Worm (Caenorhabditis elegans) whole organism, L2 larva: ENCODE results near the gene cgr-1.

ENCODE experiments used
- C34F6.9 ChIP-seq: fragments of 150-350 bp; optimal IDR thresholded peaks from 2 replicates; lab custom pipeline; 2014; ENCODE audit warnings: missing biosample characterization, missing genetic modification characterization
- ceh-16 ChIP-seq: fragments of 150-350 bp; optimal IDR thresholded peaks from 2 replicates; lab custom pipeline; 2014; ENCODE audit warnings: missing biosample characterization, missing genetic modification characterization
- fos-1 ChIP-seq: fragments of 150-350 bp; optimal IDR thresholded peaks from 2 replicates; lab custom pipeline; 2014; ENCODE audit warnings: missing biosample characterization, missing genetic modification characterization
- lin-39 ChIP-seq: fragments of 150-350 bp; optimal IDR thresholded peaks from 2 replicates; lab custom pipeline; 2014; ENCODE audit warnings: missing biosample characterization, missing genetic modification reagents, missing genetic modification characterization
- mbf-1 ChIP-seq: sonication (generic microtip); optimal IDR thresholded peaks from 2 replicates; lab custom pipeline; 2017; ENCODE audit warnings: missing biosample characterization, missing genetic modification characterization
- nhr-21 ChIP-seq: fragments of 150-350 bp; optimal IDR thresholded peaks from 2 replicates; lab custom pipeline; 2014; ENCODE audit warnings: missing biosample characterization, missing genetic modification characterization
- nhr-77 ChIP-seq: fragments of 150-350 bp; optimal IDR thresholded peaks from 2 replicates; lab custom pipeline; 2014; ENCODE audit warnings: missing biosample characterization, missing genetic modification characterization
- sma-3 ChIP-seq: sonication (generic microtip); optimal IDR thresholded peaks from 2 replicates; lab custom pipeline; 2016; ENCODE audit warnings: missing genetic modification reagents, missing genetic modification characterization, missing compliant biosample characterization
- sma-9 ChIP-seq, 2 experiments: fragments of 150-350 bp in 1 of 2; sonication (generic microtip) in 1 of 2; optimal IDR thresholded peaks; 2 replicates each; lab custom pipeline; 2014 to 2016; ENCODE audit warnings: missing genetic modification characterization in 2 of 2, mild to moderate bottlenecking in 1 of 2, missing biosample characterization in 1 of 2, missing compliant biosample characterization in 1 of 2, missing genetic modification reagents in 1 of 2, moderate library complexity in 1 of 2
- ztf-11 ChIP-seq: sonication (generic microtip); optimal IDR thresholded peaks from 2 replicates; lab custom pipeline; 2017; ENCODE audit warnings: missing biosample characterization, missing genetic modification characterization
- ztf-4 ChIP-seq: fragments of 150-350 bp; optimal IDR thresholded peaks from 2 replicates; lab custom pipeline; 2014; ENCODE audit warnings: missing biosample characterization, missing genetic modification characterization

cgr-1 gene

ce11 chrX:3552948-3553347 lies 47.3 kb downstream of the cgr-1 start:
- TF ChIP-seq fos-1 (peak; percentile 39), nhr-21 (no peak)

- TF ChIP-seq mbf-1 (tag; lab: Kevin White, UChicago), result no peak
- TF ChIP-seq fos-1, result peak; percentile 17
- TF ChIP-seq ztf-11 (tag; lab: Kevin White, UChicago), result no peak
- no peak for TF ChIP-seq sma-3 (GFP tag; lab: Kevin White, UChicago)
- no peak for TF ChIP-seq C34F6.9 (tag; lab: Kevin White, UChicago)
- no peak for TF ChIP-seq nhr-77 (tag; lab: Kevin White, UChicago)
- no peak for TF ChIP-seq ceh-16 (tag; lab: Kevin White, UChicago)
- peak; percentile 22 for TF ChIP-seq sma-9 (GFP tag; optimal IDR thresholded peaks at IDR 0.05; lab: Kevin White, UChicago)
- TF ChIP-seq sma-9 (tag; optimal IDR thresholded peaks at IDR 0.05; lab: Kevin White, UChicago), result no peak
- no peak for TF ChIP-seq ztf-4
These were observed 49.1 kb downstream of the cgr-1 start for ce11 chrX:3551173-3551572.

ce11 chrX:3548716-3549115 lies 51.5 kb downstream of the cgr-1 start:
- TF ChIP-seq ceh-16 (tag; lab: Kevin White, UChicago), result no peak
- peak; percentile 71 for TF ChIP-seq fos-1

- TF ChIP-seq lin-39 (tag; lab: Kevin White, UChicago) (no peak), fos-1 (peak; percentile 39)
These were observed 52.4 kb downstream of the cgr-1 start for ce11 chrX:3547828-3548227.
